Worm (Caenorhabditis elegans) whole organism, midembryonic: ENCODE data around the gene exc-5.
"Not testable (repeated sequence)": the region's sequence is repeated elsewhere in the genome, so short reads cannot be mapped to it uniquely, and the experiment has no call there.

Experiments
- T22C8.4 ChIP-seq: fragments of 200-800 bp; sonication (Bioruptor generic); IDR thresholded peaks from 2 replicates; pipeline ENCODE4 v1.3.6; 2022; ENCODE audit warnings: missing genetic modification characterization, missing compliant biosample characterization
- cog-1 ChIP-seq: sonication (generic microtip); optimal IDR thresholded peaks from 2 replicates; lab custom pipeline; 2016; ENCODE audit warnings: missing genetic modification characterization, missing compliant biosample characterization
- flt-1 ChIP-seq: fragments of 200-800 bp; sonication (Bioruptor generic); IDR thresholded peaks from 2 replicates; pipeline ENCODE4 v1.3.6; 2022; ENCODE audit warnings: missing genetic modification characterization, missing compliant biosample characterization
- klf-2 ChIP-seq: fragments of 200-800 bp; sonication (Bioruptor generic); conservative IDR thresholded peaks from 2 replicates; pipeline ENCODE4 v1.3.6; 2022; ENCODE audit warnings: missing genetic modification reagents, missing genetic modification characterization, missing compliant biosample characterization
- med-1 ChIP-seq: sonication (generic microtip); optimal IDR thresholded peaks from 2 replicates; lab custom pipeline; 2017; ENCODE audit warnings: missing genetic modification characterization, mild to moderate bottlenecking, missing compliant biosample characterization, antibody characterized with exemption, missing genetic modification reagents; ENCODE audit not compliant: insufficient read depth
- ref-1 ChIP-seq: fragments of 200-800 bp; sonication (Bioruptor generic); conservative IDR thresholded peaks from 2 replicates; pipeline ENCODE4 v1.3.6; 2022; ENCODE audit warnings: missing genetic modification reagents, missing genetic modification characterization, missing compliant biosample characterization
- tab-1 ChIP-seq: fragments of 200-800 bp; sonication (Bioruptor generic); IDR thresholded peaks from 2 replicates; pipeline ENCODE4 v1.3.6; 2022; ENCODE audit warnings: missing genetic modification characterization, missing compliant biosample characterization
- ztf-23 ChIP-seq: fragments of 200-800 bp; sonication (Bioruptor generic); IDR thresholded peaks from 2 replicates; pipeline ENCODE4 v1.3.6; 2022; ENCODE audit warnings: missing genetic modification reagents, missing genetic modification characterization, missing compliant biosample characterization
- ztf-29 ChIP-seq: fragments of 200-800 bp; sonication (Bioruptor generic); IDR thresholded peaks from 2 replicates; pipeline ENCODE4 v1.3.6; 2022; ENCODE audit warnings: missing genetic modification reagents, missing genetic modification characterization, missing compliant biosample characterization

Gene exc-5

ce11 chrIV:8792808-8793207 is 20.7 kb downstream of the exc-5 start, which contains the start of gene C33D9.3:
Gene C33D9.3, minus strand, starts transcription at chrIV:8792908.
- TF ChIP-seq klf-2 (GFP tag; lab: Robert Waterston, UW): no peak

ce11 chrIV:8790144-8790543 is 23.3 kb downstream of the exc-5 start, which contains the start of gene sru-35:
Gene sru-35, minus strand, starts transcription at chrIV:8790244.
- TF ChIP-seq tab-1 (GFP tag; lab: Robert Waterston, UW) (no peak), cog-1 (tag; lab: Kevin White, UChicago) (no peak), ztf-23 (GFP tag; lab: Robert Waterston, UW) (no peak), flt-1 (no peak), ztf-29 (GFP tag; lab: Robert Waterston, UW) (no peak), med-1 (GFP tag; lab: Kevin White, UChicago) (no peak), T22C8.4 (GFP tag; lab: Robert Waterston, UW) (no peak), klf-2 (GFP tag; lab: Robert Waterston, UW) (no peak), ref-1 (GFP tag; lab: Robert Waterston, UW) (no peak)

ce11 chrIV:8788048-8788447 is 25.4 kb downstream of the exc-5 start, which contains the start of gene C33D9.10:
Gene C33D9.10, minus strand, starts transcription at chrIV:8788148.
- not testable (repeated sequence) for TF ChIP-seq klf-2, ztf-23, tab-1 (GFP tag; lab: Robert Waterston, UW)

ce11 chrIV:8786654-8787053 is 26.8 kb downstream of the exc-5 start, which contains the start of gene C33D9.8:
Gene C33D9.8, minus strand, starts transcription at chrIV:8786752.
- TF ChIP-seq cog-1 (tag; lab: Kevin White, UChicago): no peak
- TF ChIP-seq tab-1 (GFP tag; lab: Robert Waterston, UW): no peak
- no peak for TF ChIP-seq med-1 (GFP tag; lab: Kevin White, UChicago)
- no peak for TF ChIP-seq klf-2 (GFP tag; lab: Robert Waterston, UW)
- no peak for TF ChIP-seq ztf-29 (GFP tag; lab: Robert Waterston, UW)
- no peak for TF ChIP-seq ref-1 (GFP tag; lab: Robert Waterston, UW)
- no peak for TF ChIP-seq ztf-23 (GFP tag; lab: Robert Waterston, UW)
- no peak for TF ChIP-seq flt-1
- TF ChIP-seq T22C8.4 (GFP tag; lab: Robert Waterston, UW): no peak

- no peak for TF ChIP-seq ztf-23 (GFP tag; lab: Robert Waterston, UW)
- TF ChIP-seq cog-1 (tag; lab: Kevin White, UChicago): no peak
- TF ChIP-seq klf-2 (GFP tag; lab: Robert Waterston, UW): no peak
- no peak for TF ChIP-seq ref-1 (GFP tag; lab: Robert Waterston, UW)
- no peak for TF ChIP-seq T22C8.4 (GFP tag; lab: Robert Waterston, UW)
- TF ChIP-seq med-1 (GFP tag; lab: Kevin White, UChicago): no peak
- TF ChIP-seq ztf-29 (GFP tag; lab: Robert Waterston, UW): no peak
- no peak for TF ChIP-seq flt-1
- TF ChIP-seq tab-1 (GFP tag; lab: Robert Waterston, UW): no peak
Measured at ce11 chrIV:8784855-8785327, 28.6 kb downstream of the exc-5 start, which contains the start of gene C33D9.13. Gene C33D9.13, minus strand, starts transcription at chrIV:8785277.

ce11 chrIV:8782172-8782571 is 31.3 kb downstream of the exc-5 start:
- TF ChIP-seq med-1 (GFP tag; lab: Kevin White, UChicago): no peak
- no peak for TF ChIP-seq ztf-23 (GFP tag; lab: Robert Waterston, UW)
- no peak for TF ChIP-seq klf-2 (GFP tag; lab: Robert Waterston, UW)
- peak; percentile 73 for TF ChIP-seq flt-1
- TF ChIP-seq tab-1 (GFP tag; lab: Robert Waterston, UW): 0 out of 2 replicates have a peak, but pooled peaks have one; percentile 51
- TF ChIP-seq ref-1 (GFP tag; lab: Robert Waterston, UW): no peak
- TF ChIP-seq T22C8.4 (GFP tag; lab: Robert Waterston, UW): no peak
- peak; percentile 92 for TF ChIP-seq ztf-29 (GFP tag; lab: Robert Waterston, UW)
- TF ChIP-seq cog-1 (tag; lab: Kevin White, UChicago): peak; percentile 93

ce11 chrIV:8778045-8778444 is 35.4 kb downstream of the exc-5 start, which contains the start of gene C33D9.6:
Gene C33D9.6, minus strand, starts transcription at chrIV:8778145.
- TF ChIP-seq klf-2 (GFP tag; lab: Robert Waterston, UW) (no peak), cog-1 (tag; lab: Kevin White, UChicago) (no peak), ztf-23 (GFP tag; lab: Robert Waterston, UW) (no peak), med-1 (GFP tag; lab: Kevin White, UChicago) (no peak), ref-1 (GFP tag; lab: Robert Waterston, UW) (no peak), T22C8.4 (GFP tag; lab: Robert Waterston, UW) (no peak), tab-1 (GFP tag; lab: Robert Waterston, UW) (no peak), flt-1 (no peak)

ce11 chrIV:8772800-8773256 is 40.6 kb downstream of the exc-5 start, which contains the start of gene F20C5.6:
Gene F20C5.6, minus strand, starts transcription at chrIV:8773206.
- no peak for TF ChIP-seq med-1 (GFP tag; lab: Kevin White, UChicago)
- TF ChIP-seq cog-1 (tag; lab: Kevin White, UChicago): no peak
- TF ChIP-seq ztf-29 (GFP tag; lab: Robert Waterston, UW): no peak
- TF ChIP-seq T22C8.4 (GFP tag; lab: Robert Waterston, UW): no peak
- TF ChIP-seq klf-2 (GFP tag; lab: Robert Waterston, UW): no peak
- no peak for TF ChIP-seq tab-1 (GFP tag; lab: Robert Waterston, UW)
- TF ChIP-seq ref-1 (GFP tag; lab: Robert Waterston, UW): no peak
- TF ChIP-seq flt-1: no peak
- no peak for TF ChIP-seq ztf-23 (GFP tag; lab: Robert Waterston, UW)

- TF ChIP-seq med-1 (GFP tag; lab: Kevin White, UChicago): no peak
- no peak for TF ChIP-seq flt-1
- TF ChIP-seq ztf-23 (GFP tag; lab: Robert Waterston, UW): no peak
- TF ChIP-seq ref-1 (GFP tag; lab: Robert Waterston, UW): no peak
- TF ChIP-seq T22C8.4 (GFP tag; lab: Robert Waterston, UW): no peak
- no peak for TF ChIP-seq ztf-29 (GFP tag; lab: Robert Waterston, UW)
Measured at ce11 chrIV:8769539-8769938, 43.9 kb downstream of the exc-5 start, which contains the start of gene F20C5.5. Gene F20C5.5, minus strand, starts transcription at chrIV:8769639.
